ENCODE assay signal across 7 worm cellular contexts in the genomic region with DNA sequence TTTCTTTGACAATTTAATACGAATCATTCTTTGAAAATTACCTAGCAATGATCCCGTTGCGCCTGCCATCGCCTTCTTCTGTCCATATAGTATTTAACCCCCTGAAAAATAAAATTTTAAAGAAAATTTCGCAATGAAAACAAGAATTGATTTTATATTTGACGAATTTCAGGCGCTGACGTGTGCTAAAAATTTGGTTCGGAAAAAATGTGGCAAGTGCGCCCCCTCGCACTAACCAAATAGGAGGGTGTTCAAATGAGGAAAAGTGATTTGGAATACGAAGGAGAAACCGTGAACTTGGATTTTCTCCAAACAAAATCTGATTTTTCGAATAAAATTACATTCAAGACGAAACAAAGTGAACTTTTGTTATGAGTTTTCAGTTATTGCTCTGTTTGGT.
A peak's percentile ranks its signal among the peaks of the same experiment; 100 is the strongest.
TF ChIP-seq lines count a peak whose summit lies in the region.

A gene (minus strand): TSS at position 101 of the 400 bp plus-strand sequence.

TF ChIP-seq in whole organism, L1 larva, 84 proteins besides CTCF, POLR2A, EP300 and RAD21 (continues in another document):
- TF ChIP-seq tlp-1 (tag; optimal IDR thresholded peaks at IDR 0.05; lab: Kevin White, UChicago): no peak
- TF ChIP-seq isw-1 (GFP tag; IDR thresholded peaks at IDR 0.05; lab: Robert Waterston, UW): no peak
- peak; percentile 6 to 69 for TF ChIP-seq lsy-2 (tag; optimal IDR thresholded peaks at IDR 0.05; lab: Kevin White, UChicago)
- no peak for TF ChIP-seq lin-15B (tag; optimal IDR thresholded peaks at IDR 0.05; lab: Kevin White, UChicago)
- TF ChIP-seq zag-1 (tag; optimal IDR thresholded peaks at IDR 0.05; lab: Kevin White, UChicago): no peak
- TF ChIP-seq C16A3.4 (tag; optimal IDR thresholded peaks at IDR 0.05; lab: Kevin White, UChicago): no peak
- TF ChIP-seq mab-9 (GFP tag; IDR thresholded peaks at IDR 0.05; lab: Robert Waterston, UW): no peak
- TF ChIP-seq unc-86 (tag; optimal IDR thresholded peaks at IDR 0.05; lab: Kevin White, UChicago): no peak
- no peak for TF ChIP-seq C34B4.2 (tag; optimal IDR thresholded peaks at IDR 0.05; lab: Kevin White, UChicago)
- TF ChIP-seq ceh-8 (GFP tag; optimal IDR thresholded peaks at IDR 0.05; lab: Kevin White, UChicago): no peak
- no peak for TF ChIP-seq dsc-1 (tag; optimal IDR thresholded peaks at IDR 0.05; lab: Kevin White, UChicago)
- no peak for TF ChIP-seq fkh-10 (GFP tag; optimal IDR thresholded peaks at IDR 0.05; lab: Kevin White, UChicago)
- no peak for TF ChIP-seq ceh-88 (GFP tag; IDR thresholded peaks at IDR 0.05; lab: Robert Waterston, UW)

TF ChIP-seq in whole organism, L2 larva, 48 proteins besides CTCF, POLR2A, EP300 and RAD21 (continues in another document):
- TF ChIP-seq nhr-10 (tag; optimal IDR thresholded peaks at IDR 0.05; lab: Kevin White, UChicago) (no peak), ztf-4 (tag; optimal IDR thresholded peaks at IDR 0.05; lab: Kevin White, UChicago) (no peak), nhr-237 (tag; optimal IDR thresholded peaks at IDR 0.05; lab: Kevin White, UChicago) (no peak), C34F6.9 (tag; optimal IDR thresholded peaks at IDR 0.05; lab: Kevin White, UChicago) (peak; percentile 36), egl-27 (tag; optimal IDR thresholded peaks at IDR 0.05; lab: Kevin White, UChicago) (no peak), fos-1 (tag; optimal IDR thresholded peaks at IDR 0.05; lab: Kevin White, UChicago) (no peak), unc-55 (GFP tag; optimal IDR thresholded peaks at IDR 0.05; lab: Kevin White, UChicago) (peak; percentile 41), skn-1 (tag; optimal IDR thresholded peaks at IDR 0.05; lab: Kevin White, UChicago) (no peak), nhr-6 (tag; optimal IDR thresholded peaks at IDR 0.05; lab: Kevin White, UChicago) (no peak), ama-1 (optimal IDR thresholded peaks at IDR 0.05; lab: Kevin White, UChicago) (no peak), elt-1 (tag; optimal IDR thresholded peaks at IDR 0.05; lab: Kevin White, UChicago) (no peak), nhr-77 (tag; optimal IDR thresholded peaks at IDR 0.05; lab: Kevin White, UChicago) (no peak)

TF ChIP-seq in whole organism, L3 larva, 47 proteins besides CTCF, POLR2A, EP300 and RAD21 (continues in another document):
- no peak for TF ChIP-seq ztf-11 (tag; optimal IDR thresholded peaks at IDR 0.05; lab: Kevin White, UChicago)
- no peak for TF ChIP-seq ceh-82 (tag; optimal IDR thresholded peaks at IDR 0.05; lab: Kevin White, UChicago)
- TF ChIP-seq nhr-77 (tag; optimal IDR thresholded peaks at IDR 0.05; lab: Kevin White, UChicago): no peak
- TF ChIP-seq nfya-1 (tag; optimal IDR thresholded peaks at IDR 0.05; lab: Kevin White, UChicago; ENCODE audit: insufficient read depth): peak; percentile 55
- TF ChIP-seq sea-2 (GFP tag; optimal IDR thresholded peaks at IDR 0.05; lab: Kevin White, UChicago): no peak
- peak; percentile 45 for TF ChIP-seq pqm-1 (tag; optimal IDR thresholded peaks at IDR 0.05; lab: Kevin White, UChicago)
- TF ChIP-seq elt-3 (tag; optimal IDR thresholded peaks at IDR 0.05; lab: Kevin White, UChicago): no peak
- no peak for TF ChIP-seq nhr-25 (tag; optimal IDR thresholded peaks at IDR 0.05; lab: Kevin White, UChicago)
- no peak for TF ChIP-seq ceh-9 (tag; optimal IDR thresholded peaks at IDR 0.05; lab: Kevin White, UChicago)
- no peak for TF ChIP-seq eor-1 (tag; optimal IDR thresholded peaks at IDR 0.05; lab: Kevin White, UChicago)
- TF ChIP-seq R02D3.7 (tag; optimal IDR thresholded peaks at IDR 0.05; lab: Kevin White, UChicago): no peak
- peak; percentile 25 for TF ChIP-seq elt-2 (tag; optimal IDR thresholded peaks at IDR 0.05; lab: Kevin White, UChicago)
- TF ChIP-seq daf-12 (tag; optimal IDR thresholded peaks at IDR 0.05; lab: Kevin White, UChicago): no peak
- no peak for TF ChIP-seq hmg-11 (tag; optimal IDR thresholded peaks at IDR 0.05; lab: Kevin White, UChicago)

TF ChIP-seq in whole organism, L4 larva, 104 proteins besides CTCF, POLR2A, EP300 and RAD21 (continues in another document):
- TF ChIP-seq ztf-7 (tag; optimal IDR thresholded peaks at IDR 0.05; lab: Kevin White, UChicago): no peak
- TF ChIP-seq php-3 (GFP tag; IDR thresholded peaks at IDR 0.05; lab: Robert Waterston, UW): no peak
- TF ChIP-seq arid-1 (GFP tag; conservative IDR thresholded peaks at IDR 0.05; lab: Robert Waterston, UW): 0 out of 2 replicates have a peak, but pooled peaks have one; percentile 22
- TF ChIP-seq tra-1 (GFP tag; IDR thresholded peaks at IDR 0.05; lab: Robert Waterston, UW): no peak
- no peak for TF ChIP-seq saeg-2 (GFP tag; IDR thresholded peaks at IDR 0.05; lab: Robert Waterston, UW)
- TF ChIP-seq F10B5.3 (tag; optimal IDR thresholded peaks at IDR 0.05; lab: Kevin White, UChicago): no peak
- no peak for TF ChIP-seq hmg-1.1 (GFP tag; IDR thresholded peaks at IDR 0.05; lab: Robert Waterston, UW)
- TF ChIP-seq unc-39 (tag; optimal IDR thresholded peaks at IDR 0.05; lab: Kevin White, UChicago): no peak
- TF ChIP-seq sdz-12 (GFP tag; optimal IDR thresholded peaks at IDR 0.05; lab: Kevin White, UChicago): no peak
- no peak for TF ChIP-seq ces-1 (GFP tag; optimal IDR thresholded peaks at IDR 0.05; lab: Kevin White, UChicago)
- TF ChIP-seq ZK337.2 (GFP tag; IDR thresholded peaks at IDR 0.05; lab: Robert Waterston, UW): no peak
- TF ChIP-seq nhr-10 (tag; optimal IDR thresholded peaks at IDR 0.05; lab: Kevin White, UChicago): peak; percentile 1
- no peak for TF ChIP-seq daf-12 (tag; optimal IDR thresholded peaks at IDR 0.05; lab: Kevin White, UChicago)
- TF ChIP-seq nhr-28 (tag; optimal IDR thresholded peaks at IDR 0.05; lab: Kevin White, UChicago): peak; percentile 39

TF ChIP-seq in whole organism, late embryonic, 69 proteins besides CTCF, POLR2A, EP300 and RAD21:
- TF ChIP-seq unc-86 (tag; optimal IDR thresholded peaks at IDR 0.05; lab: Kevin White, UChicago): no peak
- TF ChIP-seq elt-2 (tag; optimal IDR thresholded peaks at IDR 0.05; lab: Kevin White, UChicago): peak; percentile 3

TF ChIP-seq in whole organism, mixed stage, embryonic, 35 proteins besides CTCF, POLR2A, EP300 and RAD21:
- TF ChIP-seq nhr-28 (tag; optimal IDR thresholded peaks at IDR 0.05; lab: Kevin White, UChicago) (no peak), ham-2 (GFP tag; optimal IDR thresholded peaks at IDR 0.05; lab: Kevin White, UChicago) (no peak), unc-120 (tag; optimal IDR thresholded peaks at IDR 0.05; lab: Kevin White, UChicago; ENCODE audit: poor library complexity, severe bottlenecking) (peak; percentile 28), ces-1 (GFP tag; optimal IDR thresholded peaks at IDR 0.05; lab: Kevin White, UChicago) (peak; percentile 10), snpc-4 (tag; optimal IDR thresholded peaks at IDR 0.05; lab: Kevin White, UChicago) (no peak), lsy-2 (tag; optimal IDR thresholded peaks at IDR 0.05; lab: Kevin White, UChicago) (peak; percentile 65), ceh-43 (GFP tag; optimal IDR thresholded peaks at IDR 0.05; lab: Kevin White, UChicago) (no peak), M03D4.4 (tag; optimal IDR thresholded peaks at IDR 0.05; lab: Kevin White, UChicago) (no peak), mep-1 (tag; optimal IDR thresholded peaks at IDR 0.05; lab: Kevin White, UChicago) (peak; percentile 10), mab-5 (tag; optimal IDR thresholded peaks at IDR 0.05; lab: Kevin White, UChicago) (no peak)
TF ChIP-seq in whole organism, mixed stage, embryonic: peak in this region for 4.

TF ChIP-seq in whole organism, young adult, 124 proteins besides CTCF, POLR2A, EP300 and RAD21 (continues in another document):
- TF ChIP-seq hsf-1 (GFP tag; IDR thresholded peaks at IDR 0.05; lab: Robert Waterston, UW): no peak
- TF ChIP-seq cebp-1 (GFP tag; IDR thresholded peaks at IDR 0.05; lab: Robert Waterston, UW): peak; percentile 19; the same call in 1 of the 2 replicates
- TF ChIP-seq cebp-1 (tag; optimal IDR thresholded peaks at IDR 0.05; lab: Kevin White, UChicago): peak; percentile 76
- no peak for TF ChIP-seq nhr-90 (tag; optimal IDR thresholded peaks at IDR 0.05; lab: Kevin White, UChicago)
- TF ChIP-seq madf-6 (GFP tag; IDR thresholded peaks at IDR 0.05; lab: Robert Waterston, UW): no peak
- no peak for TF ChIP-seq F33H1.4 (GFP tag; IDR thresholded peaks at IDR 0.05; lab: Robert Waterston, UW)
- no peak for TF ChIP-seq nfya-1 (tag; optimal IDR thresholded peaks at IDR 0.05; lab: Kevin White, UChicago; ENCODE audit: borderline replicate concordance, insufficient read depth)
- TF ChIP-seq tbx-9 (tag; optimal IDR thresholded peaks at IDR 0.05; lab: Kevin White, UChicago; ENCODE audit: borderline replicate concordance): no peak
- no peak for TF ChIP-seq B0336.3 (GFP tag; IDR thresholded peaks at IDR 0.05; lab: Robert Waterston, UW)
- no peak for TF ChIP-seq ztf-3 (GFP tag; optimal IDR thresholded peaks at IDR 0.05; lab: Kevin White, UChicago)
- TF ChIP-seq Y56A3A.18 (GFP tag; IDR thresholded peaks at IDR 0.05; lab: Robert Waterston, UW): no peak
- TF ChIP-seq ceh-91 (GFP tag; IDR thresholded peaks at IDR 0.05; lab: Robert Waterston, UW): no peak
- TF ChIP-seq nhr-120 (GFP tag; IDR thresholded peaks at IDR 0.05; lab: Robert Waterston, UW): no peak
- TF ChIP-seq ztf-22 (GFP tag; optimal IDR thresholded peaks at IDR 0.05; lab: Kevin White, UChicago): no peak
- no peak for TF ChIP-seq sea-2 (GFP tag; IDR thresholded peaks at IDR 0.05; lab: Robert Waterston, UW)
- peak in 1 of 3 experiments; percentile 2 for TF ChIP-seq lin-35 (GFP tag; optimal IDR thresholded peaks at IDR 0.05; lab: Kevin White, UChicago)
- TF ChIP-seq athp-1 (tag; optimal IDR thresholded peaks at IDR 0.05; lab: Kevin White, UChicago): no peak
- no peak for TF ChIP-seq nhr-179 (tag; optimal IDR thresholded peaks at IDR 0.05; lab: Kevin White, UChicago)
- TF ChIP-seq sptf-2 (GFP tag; optimal IDR thresholded peaks at IDR 0.05; lab: Kevin White, UChicago): no peak
- TF ChIP-seq F23B12.7 (tag; optimal IDR thresholded peaks at IDR 0.05; lab: Kevin White, UChicago; ENCODE audit: insufficient read depth): peak; percentile 1
- no peak for TF ChIP-seq F37B4.10 (GFP tag; IDR thresholded peaks at IDR 0.05; lab: Robert Waterston, UW)
- peak; percentile 28 for TF ChIP-seq attf-5 (GFP tag; optimal IDR thresholded peaks at IDR 0.05; lab: Kevin White, UChicago)
- TF ChIP-seq ccch-3 (GFP tag; optimal IDR thresholded peaks at IDR 0.05; lab: Kevin White, UChicago): no peak
- TF ChIP-seq Y53G8AR.9 (GFP tag; conservative IDR thresholded peaks at IDR 0.05; lab: Robert Waterston, UW): no peak
- TF ChIP-seq nhr-80 (tag; optimal IDR thresholded peaks at IDR 0.05; lab: Kevin White, UChicago): peak; percentile 17
- no peak for TF ChIP-seq akir-1 (GFP tag; optimal IDR thresholded peaks at IDR 0.05; lab: Kevin White, UChicago)
- TF ChIP-seq lir-1 (GFP tag; conservative IDR thresholded peaks at IDR 0.05; lab: Robert Waterston, UW): no peak
- peak; percentile 35 to 68 for TF ChIP-seq let-607 (tag; optimal IDR thresholded peaks at IDR 0.05; lab: Kevin White, UChicago)
- no peak for TF ChIP-seq chd-7 (tag; optimal IDR thresholded peaks at IDR 0.05; lab: Kevin White, UChicago)
- peak; percentile 17 for TF ChIP-seq repo-1 (tag; optimal IDR thresholded peaks at IDR 0.05; lab: Kevin White, UChicago)
- peak; percentile 67 for TF ChIP-seq mcd-1 (GFP tag; IDR thresholded peaks at IDR 0.05; lab: Robert Waterston, UW)
